Worm (Caenorhabditis elegans) whole organism, young adult: ENCODE measurements around the gene col-33.

Source experiments
- C06A6.2 ChIP-seq: fragments of 200-800 bp; sonication (Bioruptor generic); conservative IDR thresholded peaks from 2 replicates; pipeline ENCODE4 v1.3.6; 2022; ENCODE audit warnings: missing genetic modification characterization, missing compliant biosample characterization
- ets-4 ChIP-seq: fragments of 200-800 bp; sonication (Bioruptor generic); optimal IDR thresholded peaks from 2 replicates; lab custom pipeline; 2018; ENCODE audit warnings: mild to moderate bottlenecking, missing genetic modification characterization, missing compliant biosample characterization
- madf-8 ChIP-seq: fragments of 200-800 bp; sonication (Bioruptor generic); conservative IDR thresholded peaks from 2 replicates; pipeline ENCODE4 v1.3.6; 2022; ENCODE audit warnings: missing genetic modification reagents, missing genetic modification characterization, missing compliant biosample characterization

DNA sequence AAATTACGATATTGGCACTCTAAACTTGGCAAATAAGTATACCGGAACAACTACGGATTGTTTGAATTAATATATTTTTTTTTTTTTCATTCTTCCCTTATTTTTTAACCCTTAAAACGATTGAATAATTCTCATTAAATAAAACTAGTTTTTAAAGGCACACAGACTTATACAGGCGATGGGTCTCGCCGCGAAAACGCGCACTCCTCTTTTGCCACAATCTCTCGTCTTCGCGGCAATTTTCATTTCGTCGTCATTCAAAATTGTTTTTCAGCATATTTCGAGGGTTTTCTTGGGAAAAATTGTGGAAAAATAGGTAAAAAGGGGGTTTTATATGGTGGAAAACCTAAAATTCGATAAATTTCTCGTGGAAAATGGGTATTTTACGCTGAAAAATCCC is 15.8 kb upstream of the col-33 start:
- TF ChIP-seq madf-8 (GFP tag; lab: Robert Waterston, UW) (no peak; the same call in 1 of the 2 replicates), C06A6.2 (GFP tag; lab: Robert Waterston, UW) (no peak), ets-4 (GFP tag; lab: Kevin White, UChicago) (no peak)
